Worm (Caenorhabditis elegans) whole organism, L3 larva: ENCODE data around the gene Y75B7AR.1.

Source experiments
- R02D3.7 ChIP-seq: fragments of 150-350 bp; optimal IDR thresholded peaks from 2 replicates; lab custom pipeline; 2014; ENCODE audit warnings: missing biosample characterization, missing genetic modification characterization
- ama-1 ChIP-seq: fragments of 150-350 bp; optimal IDR thresholded peaks from 2 replicates; lab custom pipeline; 2018
- ceh-16 ChIP-seq: sonication (generic microtip); optimal IDR thresholded peaks from 2 replicates; lab custom pipeline; 2017; ENCODE audit warnings: missing biosample characterization, missing genetic modification characterization
- ceh-28 ChIP-seq: fragments of 150-350 bp; optimal IDR thresholded peaks from 2 replicates; lab custom pipeline; 2014; ENCODE audit warnings: missing biosample characterization, missing genetic modification reagents, missing genetic modification characterization
- ceh-9 ChIP-seq: sonication (generic microtip); optimal IDR thresholded peaks from 2 replicates; lab custom pipeline; 2018; ENCODE audit warnings: missing biosample characterization, missing genetic modification characterization
- daf-12 ChIP-seq: fragments of 150-350 bp; optimal IDR thresholded peaks from 2 replicates; lab custom pipeline; 2014; ENCODE audit warnings: missing biosample characterization, missing genetic modification reagents, missing genetic modification characterization
- egl-27 ChIP-seq: sonication (generic microtip); optimal IDR thresholded peaks from 4 replicates; lab custom pipeline; 2017; ENCODE audit warnings: missing biosample characterization, missing genetic modification reagents, missing genetic modification characterization
- egl-5 ChIP-seq: fragments of 150-350 bp; optimal IDR thresholded peaks from 2 replicates; lab custom pipeline; 2017; ENCODE audit warnings: missing biosample characterization, missing genetic modification reagents, missing genetic modification characterization, inconsistent platforms
- elt-1 ChIP-seq: fragments of 150-350 bp; optimal IDR thresholded peaks from 2 replicates; lab custom pipeline; 2014; ENCODE audit warnings: missing biosample characterization, missing genetic modification characterization
- elt-3 ChIP-seq, 3 experiments: fragments of 150-350 bp in 1 of 3; sonication (generic microtip) in 2 of 3; optimal IDR thresholded peaks; 2 replicates in 2 of 3; 4 replicates in 1 of 3; lab custom pipeline; 2014 to 2017; ENCODE audit warnings: missing biosample characterization in 3 of 3, missing genetic modification characterization in 3 of 3
- eor-1 ChIP-seq, 2 experiments: fragments of 150-350 bp; optimal IDR thresholded peaks; 2 replicates each; lab custom pipeline; 2014 to 2018; ENCODE audit warnings: missing biosample characterization in 2 of 2, missing genetic modification characterization in 2 of 2
- fkh-10 ChIP-seq: sonication (generic microtip); optimal IDR thresholded peaks from 2 replicates; lab custom pipeline; 2017; ENCODE audit warnings: missing biosample characterization, missing genetic modification reagents, missing genetic modification characterization
- fkh-2 ChIP-seq: fragments of 150-350 bp; optimal IDR thresholded peaks from 2 replicates; lab custom pipeline; 2014; ENCODE audit warnings: missing biosample characterization, missing genetic modification reagents, missing genetic modification characterization
- hmg-11 ChIP-seq: sonication (generic microtip); optimal IDR thresholded peaks from 2 replicates; lab custom pipeline; 2016; ENCODE audit warnings: missing genetic modification characterization, missing compliant biosample characterization
- lin-15B ChIP-seq: fragments of 150-350 bp; optimal IDR thresholded peaks from 2 replicates; lab custom pipeline; 2014; ENCODE audit warnings: missing biosample characterization, missing genetic modification characterization
- lin-39 ChIP-seq: fragments of 150-350 bp; optimal IDR thresholded peaks from 2 replicates; lab custom pipeline; 2018; ENCODE audit warnings: missing biosample characterization, missing genetic modification reagents, missing genetic modification characterization
- lsy-12 ChIP-seq: sonication (generic microtip); optimal IDR thresholded peaks from 2 replicates; lab custom pipeline; 2016; ENCODE audit warnings: mild to moderate bottlenecking, missing genetic modification characterization, missing compliant biosample characterization
- mdl-1 ChIP-seq: fragments of 150-350 bp; optimal IDR thresholded peaks from 2 replicates; lab custom pipeline; 2014; ENCODE audit warnings: missing biosample characterization, missing genetic modification characterization
- mml-1 ChIP-seq: fragments of 150-350 bp; sonication (generic microtip); optimal IDR thresholded peaks from 3 replicates; lab custom pipeline; 2014; ENCODE audit warnings: missing biosample characterization, missing genetic modification characterization
- nfya-1 ChIP-seq: sonication (generic microtip); optimal IDR thresholded peaks from 2 replicates; lab custom pipeline; 2017; ENCODE audit warnings: missing genetic modification characterization, mild to moderate bottlenecking, missing compliant biosample characterization, antibody characterized with exemption, moderate library complexity; ENCODE audit not compliant: insufficient read depth
- nhr-11 ChIP-seq: fragments of 150-350 bp; optimal IDR thresholded peaks from 2 replicates; lab custom pipeline; 2014; ENCODE audit warnings: missing biosample characterization, missing genetic modification characterization
- nhr-12 ChIP-seq: fragments of 150-350 bp; optimal IDR thresholded peaks from 2 replicates; lab custom pipeline; 2014; ENCODE audit warnings: missing biosample characterization, missing genetic modification characterization
- nhr-237 ChIP-seq: fragments of 150-350 bp; optimal IDR thresholded peaks from 2 replicates; lab custom pipeline; 2014; ENCODE audit warnings: missing biosample characterization, missing genetic modification characterization
- nhr-25 ChIP-seq: sonication (generic microtip); optimal IDR thresholded peaks from 2 replicates; lab custom pipeline; 2017; ENCODE audit warnings: missing biosample characterization, missing genetic modification characterization
- nhr-28 ChIP-seq: fragments of 150-350 bp; optimal IDR thresholded peaks from 2 replicates; lab custom pipeline; 2014; ENCODE audit warnings: missing biosample characterization, missing genetic modification characterization
- nhr-76 ChIP-seq: fragments of 150-350 bp; sonication (generic microtip); optimal IDR thresholded peaks from 5 replicates; lab custom pipeline; 2014; ENCODE audit warnings: missing biosample characterization, missing genetic modification characterization
- nhr-77 ChIP-seq: fragments of 150-350 bp; optimal IDR thresholded peaks from 2 replicates; lab custom pipeline; 2014; ENCODE audit warnings: missing biosample characterization, missing genetic modification characterization
- pha-4 ChIP-seq: fragments of 150-350 bp; optimal IDR thresholded peaks from 2 replicates; lab custom pipeline; 2014; ENCODE audit warnings: missing biosample characterization, missing genetic modification reagents, missing genetic modification characterization
- sea-2 ChIP-seq: fragments of 150-350 bp; sonication (generic microtip); optimal IDR thresholded peaks from 4 replicates; lab custom pipeline; 2014; ENCODE audit warnings: missing biosample characterization, missing genetic modification reagents, missing genetic modification characterization
- skn-1 ChIP-seq: fragments of 150-350 bp; optimal IDR thresholded peaks from 2 replicates; lab custom pipeline; 2014; ENCODE audit warnings: missing biosample characterization, missing genetic modification characterization
- snpc-4 ChIP-seq: fragments of 150-350 bp; optimal IDR thresholded peaks from 2 replicates; lab custom pipeline; 2014; ENCODE audit warnings: missing biosample characterization, missing genetic modification characterization
- tbx-2 ChIP-seq: sonication (generic microtip); optimal IDR thresholded peaks from 2 replicates; lab custom pipeline; 2016; ENCODE audit warnings: mild to moderate bottlenecking, missing genetic modification characterization, missing compliant biosample characterization
- unc-62 ChIP-seq: fragments of 150-350 bp; sonication (generic microtip); optimal IDR thresholded peaks from 4 replicates; lab custom pipeline; 2014; ENCODE audit warnings: missing biosample characterization, missing genetic modification reagents, missing genetic modification characterization
- zag-1 ChIP-seq: fragments of 150-350 bp; optimal IDR thresholded peaks from 2 replicates; lab custom pipeline; 2014; ENCODE audit warnings: missing biosample characterization, missing genetic modification characterization
- ztf-4 ChIP-seq: fragments of 150-350 bp; optimal IDR thresholded peaks from 2 replicates; lab custom pipeline; 2014; ENCODE audit warnings: missing biosample characterization, missing genetic modification characterization

The Y75B7AR.1 gene

ce11 chrV:1378010-1378409 lies 14.8 kb downstream of the Y75B7AR.1 start:
- TF ChIP-seq zag-1 (tag; lab: Kevin White, UChicago) (no peak), elt-1 (no peak), nhr-237 (no peak), fkh-10 (GFP tag; lab: Kevin White, UChicago) (no peak), ztf-4 (tag; lab: Kevin White, UChicago) (no peak), unc-62 (GFP tag; lab: Kevin White, UChicago) (no peak), egl-5 (no peak), ceh-16 (tag; lab: Kevin White, UChicago) (no peak), nhr-11 (no peak), ceh-28 (no peak), nhr-12 (tag; lab: Kevin White, UChicago) (no peak), ceh-9 (no peak), skn-1 (no peak)
- TF ChIP-seq, all 47 proteins: peak for 0

- TF ChIP-seq nhr-76 (no peak), nhr-12 (tag; lab: Kevin White, UChicago) (no peak), daf-12 (tag; lab: Kevin White, UChicago) (no peak), fkh-10 (GFP tag; lab: Kevin White, UChicago) (no peak), ceh-28 (no peak), R02D3.7 (tag; lab: Kevin White, UChicago) (no peak), elt-3 (tag; optimal IDR thresholded peaks at IDR 0.05; lab: Kevin White, UChicago) (no peak), nhr-28 (no peak), lsy-12 (tag; lab: Kevin White, UChicago) (no peak), nhr-237 (no peak), fkh-2 (tag; lab: Kevin White, UChicago) (no peak), egl-27 (no peak), nhr-11 (no peak), pha-4 (tag; lab: Kevin White, UChicago) (no peak), tbx-2 (tag; lab: Kevin White, UChicago) (no peak), mdl-1 (tag; lab: Kevin White, UChicago) (no peak), mml-1 (no peak)
- TF ChIP-seq, all 47 proteins: peak for 0
Measured at ce11 chrV:1375007-1375406, 17.8 kb downstream of the Y75B7AR.1 start.

DNA sequence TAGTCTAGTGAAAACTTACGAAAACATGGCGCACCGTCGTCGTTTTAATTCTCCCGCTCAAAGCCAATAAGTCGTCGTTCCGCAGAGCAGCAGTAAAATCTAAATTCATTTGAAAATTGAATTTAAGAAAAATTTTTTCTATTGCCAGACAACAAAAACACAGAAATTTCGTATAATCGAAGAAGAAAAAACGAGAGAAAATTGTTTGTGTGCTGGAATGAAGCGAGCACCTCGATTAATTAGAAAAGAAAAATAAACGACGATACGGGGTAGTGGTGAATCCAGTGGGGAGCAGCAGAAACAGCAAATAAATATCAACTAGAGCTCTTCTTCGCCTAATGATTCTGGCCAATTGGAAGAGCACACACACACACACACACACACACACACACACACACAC lies 21.9 kb downstream of the Y75B7AR.1 start, which contains the start of gene snt-3:
TSS of gene snt-3 (minus strand) at position 101 of the 400 bp plus-strand sequence.
- TF ChIP-seq nhr-237 (no peak), lsy-12 (tag; lab: Kevin White, UChicago) (no peak), skn-1 (no peak), sea-2 (GFP tag; lab: Kevin White, UChicago) (no peak), elt-3 (tag; optimal IDR thresholded peaks at IDR 0.05; lab: Kevin White, UChicago) (no peak), nhr-25 (tag; lab: Kevin White, UChicago) (no peak), fkh-2 (tag; lab: Kevin White, UChicago) (no peak), tbx-2 (tag; lab: Kevin White, UChicago) (no peak), mdl-1 (tag; lab: Kevin White, UChicago) (no peak)
- TF ChIP-seq, all 47 proteins: peak for 0

ce11 chrV:1368138-1368537 lies 24.7 kb downstream of the Y75B7AR.1 start:
- TF ChIP-seq ceh-28 = no peak
- no peak for TF ChIP-seq eor-1 (tag; optimal IDR thresholded peaks at IDR 0.05; lab: Kevin White, UChicago)
- no peak for TF ChIP-seq sea-2 (GFP tag; lab: Kevin White, UChicago)
- no peak for TF ChIP-seq ama-1 (lab: Kevin White, UChicago)
- TF ChIP-seq lin-15B (tag; lab: Kevin White, UChicago) = no peak
- no peak for TF ChIP-seq fkh-10 (GFP tag; lab: Kevin White, UChicago)
- TF ChIP-seq fkh-2 (tag; lab: Kevin White, UChicago) = no peak
- no peak for TF ChIP-seq ceh-9
- no peak for TF ChIP-seq lsy-12 (tag; lab: Kevin White, UChicago)
- no peak for TF ChIP-seq mml-1
- no peak for TF ChIP-seq pha-4 (tag; lab: Kevin White, UChicago)
- no peak for TF ChIP-seq egl-27
- no peak for TF ChIP-seq elt-1
- no peak for TF ChIP-seq ztf-4 (tag; lab: Kevin White, UChicago)
- TF ChIP-seq nhr-25 (tag; lab: Kevin White, UChicago) = no peak
- TF ChIP-seq R02D3.7 (tag; lab: Kevin White, UChicago) = no peak
- TF ChIP-seq snpc-4 = no peak

DNA sequence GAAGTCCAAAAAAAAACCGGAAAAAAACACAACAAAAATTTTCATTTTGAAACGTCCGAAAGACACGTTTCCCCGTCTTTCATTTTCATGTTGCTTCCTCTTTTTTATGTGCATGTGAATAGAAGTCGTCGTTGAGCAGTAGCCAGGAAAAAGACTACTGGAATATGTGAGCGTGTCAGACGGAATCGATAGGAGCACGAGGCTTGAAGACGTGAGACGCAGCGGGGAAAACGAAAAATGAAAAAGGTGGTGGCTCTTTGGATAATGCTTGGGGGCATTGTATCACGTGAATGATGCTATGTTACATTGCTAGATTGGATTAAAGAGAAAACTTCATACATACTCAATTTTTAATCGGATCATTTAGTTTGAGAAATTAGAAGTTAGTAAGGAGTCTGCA lies 26.7 kb downstream of the Y75B7AR.1 start:
- peak; percentile 38 for TF ChIP-seq egl-5
- TF ChIP-seq pha-4 (tag; lab: Kevin White, UChicago) = no peak
- TF ChIP-seq nhr-76 = no peak
- TF ChIP-seq nfya-1 (tag; lab: Kevin White, UChicago) = peak; percentile 54
- peak; percentile 9 for TF ChIP-seq lin-15B (tag; lab: Kevin White, UChicago)
- TF ChIP-seq lin-39 (tag; lab: Kevin White, UChicago) = peak; percentile 64
- peak; percentile 49 for TF ChIP-seq hmg-11
- no peak for TF ChIP-seq nhr-77 (tag; lab: Kevin White, UChicago)
